Worm (Caenorhabditis elegans): Measurements from ENCODE around the gene cyp-34A8.

Gene cyp-34A8

ce11 chrV:3976964-3977363, 9.3 kb upstream of the cyp-34A8 start, which contains the start of gene str-83:
Gene str-83, plus strand, starts transcription at chrV:3977264.
- no peak for TF ChIP-seq unc-62 (GFP tag; optimal IDR thresholded peaks at IDR 0.05)

ce11 chrV:3974361-3974760, 6.7 kb upstream of the cyp-34A8 start, which contains the start of gene str-82:
Gene str-82, plus strand, starts transcription at chrV:3974661.
- TF ChIP-seq unc-62 (GFP tag; optimal IDR thresholded peaks at IDR 0.05), result no peak

ce11 chrV:3972846-3973245, 5.2 kb upstream of the cyp-34A8 start, which contains the start of gene cyp-34A10:
Gene cyp-34A10, minus strand, starts transcription at chrV:3972991.
- TF ChIP-seq unc-62 (GFP tag; optimal IDR thresholded peaks at IDR 0.05), result no peak

- TF ChIP-seq unc-62 (GFP tag; optimal IDR thresholded peaks at IDR 0.05), result no peak
These were observed 2.8 kb upstream of the cyp-34A8 start, which contains the start of gene cyp-34A9 for ce11 chrV:3970410-3970809. Gene cyp-34A9, minus strand, starts transcription at chrV:3970540.

ce11 chrV:3969664-3970063, 2.0 kb upstream of the cyp-34A8 start:
- no peak for TF ChIP-seq unc-62 (GFP tag; optimal IDR thresholded peaks at IDR 0.05)

- no peak for TF ChIP-seq unc-62 (GFP tag; optimal IDR thresholded peaks at IDR 0.05)
These were observed 1.3 kb upstream of the cyp-34A8 start for ce11 chrV:3968929-3969328.

- TF ChIP-seq unc-62 (GFP tag; optimal IDR thresholded peaks at IDR 0.05), result no peak
These were observed 3.9 kb downstream of the cyp-34A8 start, which contains the start of gene cyp-34A7 for ce11 chrV:3963715-3964114. Gene cyp-34A7, minus strand, starts transcription at chrV:3963815.

- no peak for TF ChIP-seq unc-62 (GFP tag; optimal IDR thresholded peaks at IDR 0.05)
These were observed 6.4 kb downstream of the cyp-34A8 start, which contains the start of gene cyp-34A6 for ce11 chrV:3961235-3961634. Gene cyp-34A6, minus strand, starts transcription at chrV:3961335.

ce11 chrV:3957608-3958007, 10.0 kb downstream of the cyp-34A8 start, which contains the start of gene cyp-34A5:
Gene cyp-34A5, minus strand, starts transcription at chrV:3957708.
- no peak for TF ChIP-seq unc-62 (GFP tag; optimal IDR thresholded peaks at IDR 0.05)

ce11 chrV:3953739-3954138, 13.9 kb downstream of the cyp-34A8 start, which contains the start of gene str-247:
Gene str-247, plus strand, starts transcription at chrV:3954039.
- no peak for TF ChIP-seq unc-62 (GFP tag; optimal IDR thresholded peaks at IDR 0.05)

- TF ChIP-seq unc-62 (GFP tag; optimal IDR thresholded peaks at IDR 0.05), result no peak
These were observed 17.9 kb downstream of the cyp-34A8 start, which contains the start of gene dach-1 for ce11 chrV:3949723-3950122. Gene dach-1, plus strand, starts transcription at chrV:3950023.

ce11 chrV:3945053-3945452, 22.6 kb downstream of the cyp-34A8 start, which contains the start of gene cyp-35B3:
Gene cyp-35B3, plus strand, starts transcription at chrV:3945353.
- no peak for TF ChIP-seq unc-62 (GFP tag; optimal IDR thresholded peaks at IDR 0.05)

- TF ChIP-seq unc-62 (GFP tag; optimal IDR thresholded peaks at IDR 0.05), result no peak
These were observed 24.3 kb downstream of the cyp-34A8 start for ce11 chrV:3943364-3943763.

- TF ChIP-seq unc-62 (GFP tag; optimal IDR thresholded peaks at IDR 0.05), result no peak
These were observed 25.8 kb downstream of the cyp-34A8 start, which contains the start of gene cyp-35B2 for ce11 chrV:3941860-3942259. Gene cyp-35B2, plus strand, starts transcription at chrV:3942160.

- no peak for TF ChIP-seq unc-62 (GFP tag; optimal IDR thresholded peaks at IDR 0.05)
These were observed 28.8 kb downstream of the cyp-34A8 start, which contains the start of gene cyp-35B1 for ce11 chrV:3938789-3939188. Gene cyp-35B1, plus strand, starts transcription at chrV:3939032.

ce11 chrV:3935892-3936478, 31.6 kb downstream of the cyp-34A8 start, which contains the start of gene cyp-35A5:
Gene cyp-35A5, plus strand, starts transcription at chrV:3936326.
- no peak for TF ChIP-seq unc-62 (GFP tag; optimal IDR thresholded peaks at IDR 0.05)

- TF ChIP-seq unc-62 (GFP tag; optimal IDR thresholded peaks at IDR 0.05), result no peak
These were observed 36.3 kb downstream of the cyp-34A8 start, which contains the start of gene srx-63 for ce11 chrV:3931326-3931725. Gene srx-63, plus strand, starts transcription at chrV:3931626.
